Worm (Caenorhabditis elegans) whole organism, late embryonic: Measurements from ENCODE around the gene wrm-1.

ENCODE experiments used
- ceh-48 ChIP-seq: sonication (generic microtip); optimal IDR thresholded peaks from 2 replicates; lab custom pipeline; 2016; ENCODE audit warnings: missing genetic modification characterization, inconsistent platforms, missing compliant biosample characterization
- ets-4 ChIP-seq: sonication (generic microtip); optimal IDR thresholded peaks from 2 replicates; lab custom pipeline; 2016; ENCODE audit warnings: missing genetic modification characterization, missing compliant biosample characterization
- lim-6 ChIP-seq: sonication (generic microtip); optimal IDR thresholded peaks from 2 replicates; lab custom pipeline; 2016; ENCODE audit warnings: missing genetic modification characterization, missing compliant biosample characterization
- pqm-1 ChIP-seq: sonication (generic microtip); optimal IDR thresholded peaks from 2 replicates; lab custom pipeline; 2016; ENCODE audit warnings: missing genetic modification characterization, missing compliant biosample characterization
- sox-4 ChIP-seq: sonication (generic microtip); optimal IDR thresholded peaks from 2 replicates; lab custom pipeline; 2017; ENCODE audit warnings: mild to moderate bottlenecking, missing genetic modification characterization, inconsistent platforms, missing compliant biosample characterization

- TF ChIP-seq ets-4 (tag; lab: Kevin White, UChicago) (no peak), ceh-48 (tag; lab: Kevin White, UChicago) (no peak), sox-4 (tag; lab: Kevin White, UChicago) (no peak), lim-6 (tag; lab: Kevin White, UChicago) (no peak), pqm-1 (tag; lab: Kevin White, UChicago) (no peak)
These were observed 13.4 kb upstream of the wrm-1 start, which contains the start of gene hpo-28 for ce11 chrIII:5709224-5709623.
